Fruit fly (Drosophila melanogaster) whole organism, embryonic: ENCODE measurements around the gene CG31122.

ENCODE experiments used
- Asciz ChIP-seq: fragments of 200-800 bp; sonication (Bioruptor generic); optimal IDR thresholded peaks from 2 replicates; lab custom pipeline; 2017; ENCODE audit warnings: missing biosample characterization, mild to moderate bottlenecking, missing genetic modification characterization, missing genetic modification reagents
- BEAF-32 ChIP-seq: fragments of 200-800 bp; sonication (Bioruptor generic); optimal IDR thresholded peaks from 3 replicates; lab custom pipeline; 2017; ENCODE audit warnings: missing biosample characterization, missing genetic modification characterization, mild to moderate bottlenecking, moderate library complexity, missing genetic modification reagents
- Bdp1 ChIP-seq: fragments of 200-800 bp; sonication (Bioruptor generic); optimal IDR thresholded peaks from 3 replicates; lab custom pipeline; 2016; ENCODE audit warnings: missing biosample characterization, missing genetic modification characterization
- C15 ChIP-seq: fragments of 200-800 bp; sonication (Bioruptor generic); IDR thresholded peaks from 3 replicates; pipeline ENCODE4 v1.3.6; 2022; ENCODE audit warnings: missing biosample characterization, missing genetic modification characterization
- CG10209 ChIP-seq: fragments of 200-800 bp; sonication (Bioruptor generic); optimal IDR thresholded peaks from 3 replicates; lab custom pipeline; 2017; ENCODE audit warnings: missing biosample characterization, mild to moderate bottlenecking, missing genetic modification characterization, missing genetic modification reagents
- CG10431 ChIP-seq: fragments of 200-800 bp; sonication (Bioruptor generic); optimal IDR thresholded peaks from 3 replicates; lab custom pipeline; 2018; ENCODE audit warnings: missing biosample characterization, mild to moderate bottlenecking, missing genetic modification characterization
- CG10959 ChIP-seq: fragments of 200-800 bp; sonication (Bioruptor generic); IDR thresholded peaks from 2 replicates; pipeline ENCODE4 v1.3.6; 2022; ENCODE audit warnings: missing biosample characterization, missing genetic modification characterization
- CG11093 ChIP-seq: fragments of 200-800 bp; sonication (Bioruptor generic); IDR thresholded peaks from 3 replicates; pipeline ENCODE4 v1.3.6; 2022; ENCODE audit warnings: missing biosample characterization, missing genetic modification characterization
- CG12236 ChIP-seq: fragments of 200-800 bp; sonication (Bioruptor generic); optimal IDR thresholded peaks from 2 replicates; lab custom pipeline; 2016; ENCODE audit warnings: missing biosample characterization, missing genetic modification characterization
- CG1233 ChIP-seq: fragments of 200-800 bp; sonication (Bioruptor generic); optimal IDR thresholded peaks from 4 replicates; lab custom pipeline; 2018; ENCODE audit warnings: missing biosample characterization, mild to moderate bottlenecking, missing genetic modification characterization
- CG14965 ChIP-seq: fragments of 200-800 bp; sonication (Bioruptor generic); optimal IDR thresholded peaks from 2 replicates; lab custom pipeline; 2016; ENCODE audit warnings: missing biosample characterization, missing genetic modification characterization, borderline replicate concordance
- CG17385 ChIP-seq: fragments of 200-800 bp; sonication (Bioruptor generic); optimal IDR thresholded peaks from 3 replicates; lab custom pipeline; 2018; ENCODE audit warnings: missing biosample characterization, mild to moderate bottlenecking, missing genetic modification characterization
- CG2199 ChIP-seq: fragments of 200-800 bp; sonication (Bioruptor generic); IDR thresholded peaks from 3 replicates; pipeline ENCODE4 v1.3.6; 2022; ENCODE audit warnings: missing biosample characterization, missing genetic modification characterization
- CG2712 ChIP-seq: fragments of 200-800 bp; optimal IDR thresholded peaks from 3 replicates; lab custom pipeline; 2019; ENCODE audit warnings: missing biosample characterization, mild to moderate bottlenecking, missing genetic modification characterization, moderate library complexity
- CG32772 ChIP-seq: fragments of 200-800 bp; sonication (Bioruptor generic); IDR thresholded peaks from 2 replicates; pipeline ENCODE4 v1.3.6; 2022; ENCODE audit warnings: missing biosample characterization, missing genetic modification characterization
- CG3847 ChIP-seq: fragments of 200-800 bp; sonication (Bioruptor generic); IDR thresholded peaks from 2 replicates; pipeline ENCODE4 v1.3.6; 2022; ENCODE audit warnings: missing biosample characterization, missing genetic modification characterization
- CG6854 ChIP-seq: fragments of 200-800 bp; sonication (Bioruptor generic); optimal IDR thresholded peaks from 3 replicates; lab custom pipeline; 2017; ENCODE audit warnings: missing biosample characterization, mild to moderate bottlenecking, missing genetic modification characterization
- CG7556 ChIP-seq: fragments of 200-800 bp; sonication (Bioruptor generic); optimal IDR thresholded peaks from 2 replicates; lab custom pipeline; 2017; ENCODE audit warnings: missing biosample characterization, mild to moderate bottlenecking, missing genetic modification characterization
- CG8478 ChIP-seq: fragments of >200 bp; optimal IDR thresholded peaks from 2 replicates; lab custom pipeline; 2018
- CG8944 ChIP-seq: fragments of 200-800 bp; sonication (Bioruptor generic); optimal IDR thresholded peaks from 3 replicates; lab custom pipeline; 2016; ENCODE audit warnings: missing biosample characterization, missing genetic modification characterization
- CkIIα-i1 ChIP-seq: fragments of 200-800 bp; sonication (Bioruptor generic); IDR thresholded peaks from 2 replicates; pipeline ENCODE4 v1.3.6; 2022; ENCODE audit warnings: missing biosample characterization, missing genetic modification characterization
- CoRest ChIP-seq: fragments of 200-800 bp; sonication (Bioruptor generic); optimal IDR thresholded peaks from 3 replicates; lab custom pipeline; 2018; ENCODE audit warnings: missing biosample characterization, mild to moderate bottlenecking, missing genetic modification characterization, moderate library complexity
- D19B ChIP-seq: fragments of 200-800 bp; sonication (Bioruptor generic); optimal IDR thresholded peaks from 2 replicates; lab custom pipeline; 2017; ENCODE audit warnings: missing biosample characterization, mild to moderate bottlenecking, missing genetic modification characterization
- Dref ChIP-seq: fragments of 200-800 bp; sonication (Bioruptor generic); IDR thresholded peaks from 2 replicates; pipeline ENCODE4 v1.3.6; 2022; ENCODE audit warnings: missing biosample characterization, missing genetic modification characterization
- Drgx ChIP-seq: fragments of 200-800 bp; sonication (Bioruptor generic); IDR thresholded peaks from 2 replicates; pipeline ENCODE4 v1.3.6; 2022; ENCODE audit warnings: missing biosample characterization, missing genetic modification characterization
- E2f1 ChIP-seq: fragments of 200-800 bp; sonication (Bioruptor generic); IDR thresholded peaks from 2 replicates; pipeline ENCODE4 v1.3.6; 2022; ENCODE audit warnings: missing biosample characterization, missing genetic modification characterization
- HLH54F ChIP-seq: fragments of 200-800 bp; sonication (Bioruptor generic); optimal IDR thresholded peaks from 3 replicates; lab custom pipeline; 2016; ENCODE audit warnings: missing biosample characterization, missing genetic modification characterization
- Neu2 ChIP-seq: fragments of 200-800 bp; sonication (Bioruptor generic); optimal IDR thresholded peaks from 3 replicates; lab custom pipeline; 2016; ENCODE audit warnings: missing biosample characterization, missing genetic modification characterization, borderline replicate concordance
- Ptx1 ChIP-seq: fragments of 200-800 bp; sonication (Bioruptor generic); IDR thresholded peaks from 2 replicates; pipeline ENCODE4 v1.3.6; 2022; ENCODE audit warnings: missing biosample characterization, missing genetic modification characterization
- Scr ChIP-seq: fragments of 200-800 bp; sonication (Bioruptor generic); IDR thresholded peaks from 2 replicates; pipeline ENCODE4 v1.3.6; 2022; ENCODE audit warnings: missing biosample characterization, missing genetic modification characterization; ENCODE audit not compliant: partially characterized antibody
- Side ChIP-seq: fragments of 200-800 bp; sonication (Bioruptor generic); optimal IDR thresholded peaks from 2 replicates; lab custom pipeline; 2016; ENCODE audit warnings: missing biosample characterization, missing genetic modification characterization
- Sin3A ChIP-seq: fragments of >200 bp; optimal IDR thresholded peaks from 2 replicates; lab custom pipeline; 2018
- Ssrp ChIP-seq: fragments of 200-800 bp; sonication (Bioruptor generic); optimal IDR thresholded peaks from 2 replicates; lab custom pipeline; 2018; ENCODE audit warnings: missing biosample characterization, mild to moderate bottlenecking, missing genetic modification characterization, moderate library complexity
- abd-A ChIP-seq: fragments of 200-800 bp; sonication (Bioruptor generic); optimal IDR thresholded peaks from 3 replicates; lab custom pipeline; 2019; ENCODE audit warnings: missing biosample characterization, mild to moderate bottlenecking, missing genetic modification characterization, moderate library complexity
- ase ChIP-seq: fragments of 200-800 bp; sonication (Bioruptor generic); IDR thresholded peaks from 3 replicates; pipeline ENCODE4 v1.3.6; 2022; ENCODE audit warnings: missing biosample characterization, missing genetic modification characterization
- cad ChIP-seq: fragments of >200 bp; optimal IDR thresholded peaks from 2 replicates; lab custom pipeline; 2017; ENCODE audit warnings: missing biosample characterization, missing genetic modification characterization
- cato ChIP-seq: fragments of 200-800 bp; sonication (Bioruptor generic); optimal IDR thresholded peaks from 2 replicates; lab custom pipeline; 2016; ENCODE audit warnings: missing biosample characterization, missing genetic modification characterization, borderline replicate concordance
- caup ChIP-seq: fragments of 200-800 bp; sonication (Bioruptor generic); optimal IDR thresholded peaks from 3 replicates; lab custom pipeline; 2017; ENCODE audit warnings: missing biosample characterization, mild to moderate bottlenecking, missing genetic modification characterization, moderate library complexity; ENCODE audit not compliant: severe bottlenecking
- croc ChIP-seq: fragments of 200-800 bp; sonication (Bioruptor generic); conservative IDR thresholded peaks from 3 replicates; pipeline ENCODE4 v1.3.6; 2022; ENCODE audit warnings: missing biosample characterization, missing genetic modification characterization
- dati ChIP-seq: fragments of 200-800 bp; sonication (Bioruptor generic); IDR thresholded peaks from 2 replicates; pipeline ENCODE4 v1.3.6; 2022; ENCODE audit warnings: missing biosample characterization, missing genetic modification characterization
- fd3F ChIP-seq: fragments of 200-800 bp; sonication (Bioruptor generic); optimal IDR thresholded peaks from 2 replicates; lab custom pipeline; 2018; ENCODE audit warnings: missing biosample characterization, mild to moderate bottlenecking, missing genetic modification characterization, moderate library complexity
- gsb ChIP-seq: fragments of 200-800 bp; sonication (Bioruptor generic); IDR thresholded peaks from 2 replicates; pipeline ENCODE4 v1.3.6; 2022; ENCODE audit warnings: missing biosample characterization, missing genetic modification characterization
- gsb-n ChIP-seq: fragments of 200-800 bp; sonication (Bioruptor generic); optimal IDR thresholded peaks from 3 replicates; lab custom pipeline; 2018; ENCODE audit warnings: missing biosample characterization, mild to moderate bottlenecking, missing genetic modification characterization
- ham ChIP-seq: fragments of 200-800 bp; sonication (Bioruptor generic); IDR thresholded peaks from 2 replicates; pipeline ENCODE4 v1.3.6; 2022; ENCODE audit warnings: missing biosample characterization, missing genetic modification characterization
- kni ChIP-seq: fragments of 200-800 bp; sonication (Bioruptor generic); optimal IDR thresholded peaks from 3 replicates; lab custom pipeline; 2017; ENCODE audit warnings: mild to moderate bottlenecking, missing biosample characterization, missing genetic modification reagents, missing genetic modification characterization
- lab ChIP-seq: fragments of 200-800 bp; sonication (Bioruptor generic); optimal IDR thresholded peaks from 3 replicates; lab custom pipeline; 2017; ENCODE audit warnings: missing biosample characterization, missing genetic modification characterization, mild to moderate bottlenecking, moderate library complexity, missing genetic modification reagents
- otp ChIP-seq: fragments of 200-800 bp; sonication (Bioruptor generic); IDR thresholded peaks from 3 replicates; pipeline ENCODE4, ENCODE4 v1.3.6; 2022; ENCODE audit warnings: missing biosample characterization, missing genetic modification characterization
- pros ChIP-seq: fragments of 200-800 bp; sonication (Bioruptor generic); optimal IDR thresholded peaks from 3 replicates; lab custom pipeline; 2019; ENCODE audit warnings: missing biosample characterization, mild to moderate bottlenecking, missing genetic modification characterization, moderate library complexity
- psq ChIP-seq: fragments of 200-800 bp; sonication (Bioruptor generic); optimal IDR thresholded peaks from 2 replicates; lab custom pipeline; 2017; ENCODE audit warnings: missing biosample characterization, missing genetic modification characterization
- ttk ChIP-seq: fragments of 200-800 bp; sonication (Bioruptor generic); IDR thresholded peaks from 2 replicates; pipeline ENCODE4 v2.1.2; 2022; ENCODE audit warnings: missing biosample characterization, missing genetic modification characterization
- tx ChIP-seq: fragments of 200-800 bp; sonication (Bioruptor generic); optimal IDR thresholded peaks from 2 replicates; lab custom pipeline; 2016; ENCODE audit warnings: missing biosample characterization, missing genetic modification characterization
- usp ChIP-seq: fragments of >200 bp; optimal IDR thresholded peaks from 2 replicates; lab custom pipeline; 2017; ENCODE audit warnings: missing biosample characterization, missing genetic modification characterization
- zfh2 ChIP-seq: fragments of 200-800 bp; sonication (Bioruptor generic); optimal IDR thresholded peaks from 2 replicates; lab custom pipeline; 2016; ENCODE audit warnings: missing biosample characterization, missing genetic modification characterization

CG31122 gene

dm6 chr3R:18393436-18393835, 19.2 kb downstream of the CG31122 start (continued):
- TF ChIP-seq croc = 0 out of 3 replicates have a peak, but pooled peaks have one; percentile 24
- no peak for TF ChIP-seq CG1233
- no peak for TF ChIP-seq CG10959 (GFP tag; lab: Robert Waterston, UW)
- TF ChIP-seq CkIIα-i1 (GFP tag; lab: Robert Waterston, UW) = no peak
- peak; percentile 54 for TF ChIP-seq CG17385 (GFP tag; lab: Kevin White, UChicago)
- no peak for TF ChIP-seq otp (GFP tag; lab: Robert Waterston, UW)
- no peak for TF ChIP-seq cad (GFP tag; lab: Kevin White, UChicago)
- no peak for TF ChIP-seq gsb (GFP tag; lab: Robert Waterston, UW)
- peak; percentile 64 for TF ChIP-seq CG2712 (tag; lab: Kevin White, UChicago)
- TF ChIP-seq BEAF-32 = no peak
- TF ChIP-seq Drgx (GFP tag; lab: Robert Waterston, UW) = peak; percentile 78
- no peak for TF ChIP-seq ttk
- no peak for TF ChIP-seq cato (GFP tag; lab: Kevin White, UChicago)
- no peak for TF ChIP-seq Neu2 (GFP tag; lab: Kevin White, UChicago)
- peak; percentile 23 for TF ChIP-seq lab (GFP tag; lab: Kevin White, UChicago)
- no peak for TF ChIP-seq CG6854 (GFP tag; lab: Kevin White, UChicago)
- no peak for TF ChIP-seq psq (GFP tag; lab: Kevin White, UChicago)
- TF ChIP-seq gsb-n (tag; lab: Kevin White, UChicago) = peak; percentile 27
- no peak for TF ChIP-seq D19B
- TF ChIP-seq CG11093 (GFP tag; lab: Robert Waterston, UW) = no peak
- no peak for TF ChIP-seq dati (GFP tag; lab: Robert Waterston, UW)
- no peak for TF ChIP-seq Bdp1
- no peak for TF ChIP-seq CG7556 (GFP tag; lab: Kevin White, UChicago)
- peak; percentile 59 for TF ChIP-seq Ptx1 (GFP tag; lab: Robert Waterston, UW)
- TF ChIP-seq ase = no peak
- TF ChIP-seq CoRest (tag; lab: Kevin White, UChicago) = peak; percentile 60
- no peak for TF ChIP-seq CG8944 (GFP tag; lab: Kevin White, UChicago)
- TF ChIP-seq E2f1 = no peak
- TF ChIP-seq abd-A (tag; lab: Kevin White, UChicago) = no peak
- TF ChIP-seq ham (GFP tag; lab: Robert Waterston, UW) = no peak
- no peak for TF ChIP-seq CG8478 (lab: Kevin White, UChicago)
- no peak for TF ChIP-seq Side
- TF ChIP-seq C15 (GFP tag; lab: Robert Waterston, UW) = no peak
- TF ChIP-seq tx (GFP tag; lab: Kevin White, UChicago) = no peak
- TF ChIP-seq fd3F = peak; percentile 32
- TF ChIP-seq Asciz (GFP tag; lab: Kevin White, UChicago) = no peak
- TF ChIP-seq CG32772 (GFP tag; lab: Robert Waterston, UW) = peak; percentile 46; the same call in 1 of the 2 replicates
- no peak for TF ChIP-seq HLH54F (GFP tag; lab: Kevin White, UChicago)
- peak; percentile 38; the same call in 1 of the 2 replicates for TF ChIP-seq CG3847 (GFP tag; lab: Robert Waterston, UW)
- no peak for TF ChIP-seq usp (GFP tag; lab: Kevin White, UChicago)
- TF ChIP-seq zfh2 (GFP tag; lab: Kevin White, UChicago) = no peak
- TF ChIP-seq Ssrp (tag; lab: Kevin White, UChicago) = peak; percentile 56
- TF ChIP-seq CG10209 (GFP tag; lab: Kevin White, UChicago) = peak; percentile 40
- no peak for TF ChIP-seq CG2199 (GFP tag; lab: Robert Waterston, UW)
- no peak for TF ChIP-seq Sin3A (lab: Kevin White, UChicago)
- no peak for TF ChIP-seq kni (GFP tag; lab: Kevin White, UChicago)
- TF ChIP-seq pros (GFP tag; lab: Kevin White, UChicago) = no peak
- no peak for TF ChIP-seq caup (GFP tag; lab: Kevin White, UChicago)
- TF ChIP-seq Dref (GFP tag; lab: Robert Waterston, UW) = no peak
- TF ChIP-seq Scr (GFP tag; lab: Robert Waterston, UW) = no peak
- TF ChIP-seq CG10431 (GFP tag; lab: Kevin White, UChicago) = no peak
- no peak for TF ChIP-seq CG12236
- no peak for TF ChIP-seq CG14965 (GFP tag; lab: Kevin White, UChicago)
